Worm (Caenorhabditis elegans) whole organism, young adult: ENCODE measurements around the gene clec-60.
A peak's percentile ranks its signal among the peaks of the same experiment; 100 is the strongest.

Source experiments
- B0035.1 ChIP-seq: sonication (generic microtip); optimal IDR thresholded peaks from 2 replicates; lab custom pipeline; 2016; ENCODE audit warnings: missing genetic modification characterization, mild to moderate bottlenecking, missing compliant biosample characterization, missing genotype, missing genetic modification reagents
- C06A6.2 ChIP-seq: fragments of 200-800 bp; sonication (Bioruptor generic); conservative IDR thresholded peaks from 2 replicates; pipeline ENCODE4 v1.3.6; 2022; ENCODE audit warnings: missing genetic modification characterization, missing compliant biosample characterization
- C17E4.6 ChIP-seq: fragments of 200-800 bp; sonication (Bioruptor generic); IDR thresholded peaks from 2 replicates; pipeline ENCODE4 v1.3.6; 2022; ENCODE audit warnings: missing genetic modification reagents, missing genetic modification characterization, missing compliant biosample characterization
- D2030.7 ChIP-seq: fragments of 200-800 bp; sonication (Bioruptor generic); IDR thresholded peaks from 2 replicates; pipeline ENCODE4 v1.3.6; 2022; ENCODE audit warnings: missing genetic modification reagents, missing genetic modification characterization, missing compliant biosample characterization
- F22D6.2 ChIP-seq: sonication (generic microtip); optimal IDR thresholded peaks from 2 replicates; lab custom pipeline; 2016; ENCODE audit warnings: mild to moderate bottlenecking, missing genetic modification characterization, missing compliant biosample characterization
- F23B12.7 ChIP-seq: sonication (generic microtip); optimal IDR thresholded peaks from 2 replicates; lab custom pipeline; 2017; ENCODE audit warnings: missing genetic modification characterization, mild to moderate bottlenecking, missing compliant biosample characterization, antibody characterized with exemption, moderate library complexity; ENCODE audit not compliant: insufficient read depth
- F52B5.7 ChIP-seq: sonication (generic microtip); optimal IDR thresholded peaks from 2 replicates; lab custom pipeline; 2016; ENCODE audit warnings: mild to moderate bottlenecking, missing genetic modification characterization, missing compliant biosample characterization
- K12H6.12 ChIP-seq: fragments of 200-800 bp; sonication (Bioruptor generic); optimal IDR thresholded peaks from 2 replicates; lab custom pipeline; 2018; ENCODE audit warnings: mild to moderate bottlenecking, missing genetic modification characterization, missing compliant biosample characterization
- T07F8.4 ChIP-seq: sonication (generic microtip); optimal IDR thresholded peaks from 2 replicates; lab custom pipeline; 2016; ENCODE audit warnings: mild to moderate bottlenecking, missing genetic modification characterization, moderate library complexity, missing compliant biosample characterization
- T26A5.8 ChIP-seq: sonication (generic microtip); optimal IDR thresholded peaks from 2 replicates; lab custom pipeline; 2016; ENCODE audit warnings: missing genetic modification characterization, missing compliant biosample characterization
- Y53F4B.3 ChIP-seq: fragments of 200-800 bp; sonication (Bioruptor generic); IDR thresholded peaks from 2 replicates; pipeline ENCODE4 v1.3.6; 2022; ENCODE audit warnings: missing genetic modification reagents, missing genetic modification characterization, missing compliant biosample characterization
- Y56A3A.18 ChIP-seq: fragments of 200-800 bp; sonication (Bioruptor generic); IDR thresholded peaks from 2 replicates; pipeline ENCODE4 v1.3.6; 2022; ENCODE audit warnings: missing genetic modification reagents, missing genetic modification characterization, missing compliant biosample characterization
- Y67H2A.10 ChIP-seq: fragments of 200-800 bp; sonication (Bioruptor generic); conservative IDR thresholded peaks from 2 replicates; pipeline ENCODE4 v1.3.6; 2022; ENCODE audit warnings: missing genetic modification reagents, missing genetic modification characterization, missing compliant biosample characterization
- Y95B8A.8 ChIP-seq: fragments of 200-800 bp; sonication (Bioruptor generic); IDR thresholded peaks from 2 replicates; pipeline ENCODE4 v1.3.6; 2022; ENCODE audit warnings: missing genetic modification reagents, missing genetic modification characterization, missing compliant biosample characterization
- ZK185.1 ChIP-seq: sonication (generic microtip); optimal IDR thresholded peaks from 2 replicates; lab custom pipeline; 2016; ENCODE audit warnings: mild to moderate bottlenecking, missing genetic modification characterization, missing compliant biosample characterization; ENCODE audit not compliant: poor library complexity, severe bottlenecking
- aptf-3 ChIP-seq: fragments of 200-800 bp; sonication (Bioruptor generic); IDR thresholded peaks from 2 replicates; pipeline ENCODE4 v1.3.6; 2022; ENCODE audit warnings: missing genetic modification characterization, missing compliant biosample characterization
- atf-7 ChIP-seq: sonication (generic microtip); optimal IDR thresholded peaks from 2 replicates; lab custom pipeline; 2017; ENCODE audit warnings: mild to moderate bottlenecking, missing genetic modification characterization, missing compliant biosample characterization
- athp-1 ChIP-seq: sonication (generic microtip); optimal IDR thresholded peaks from 2 replicates; lab custom pipeline; 2017; ENCODE audit warnings: mild to moderate bottlenecking, missing genetic modification characterization, missing compliant biosample characterization
- cebp-1 ChIP-seq, 2 experiments: fragments of 200-800 bp in 1 of 2; sonication (Bioruptor generic) in 1 of 2; sonication (generic microtip) in 1 of 2; IDR thresholded peaks in 1 of 2; optimal IDR thresholded peaks in 1 of 2; 2 replicates each; pipeline versions ENCODE4 v1.3.6 to Lab custom; 2017 to 2022; ENCODE audit warnings: missing compliant biosample characterization in 2 of 2, missing genetic modification characterization in 2 of 2, mild to moderate bottlenecking in 1 of 2, missing genetic modification reagents in 1 of 2, moderate library complexity in 1 of 2
- ceh-27 ChIP-seq: fragments of 200-800 bp; sonication (Bioruptor generic); optimal IDR thresholded peaks from 2 replicates; lab custom pipeline; 2018; ENCODE audit warnings: mild to moderate bottlenecking, missing genetic modification characterization, moderate library complexity, missing compliant biosample characterization
- die-1 ChIP-seq: sonication (generic microtip); optimal IDR thresholded peaks from 2 replicates; lab custom pipeline; 2016; ENCODE audit warnings: missing genotype, mild to moderate bottlenecking, missing genetic modification characterization, missing compliant biosample characterization
- dpl-1 ChIP-seq: fragments of 150-350 bp; optimal IDR thresholded peaks from 2 replicates; lab custom pipeline; 2014; ENCODE audit warnings: missing biosample characterization, missing genetic modification reagents, missing genetic modification characterization
- hlh-26 ChIP-seq: fragments of 200-800 bp; sonication (Bioruptor generic); conservative IDR thresholded peaks from 2 replicates; pipeline ENCODE4 v1.3.6; 2022; ENCODE audit warnings: missing genetic modification reagents, missing genetic modification characterization, missing compliant biosample characterization
- hmg-1.2 ChIP-seq: fragments of 200-800 bp; sonication (Bioruptor generic); IDR thresholded peaks from 2 replicates; pipeline ENCODE4 v1.3.6; 2022; ENCODE audit warnings: missing genetic modification reagents, missing genetic modification characterization, missing compliant biosample characterization
- hmg-20 ChIP-seq: fragments of 200-800 bp; sonication (Bioruptor generic); IDR thresholded peaks from 2 replicates; pipeline ENCODE4 v1.3.6; 2022; ENCODE audit warnings: missing genetic modification reagents, missing genetic modification characterization, missing compliant biosample characterization
- hrde-1 ChIP-seq: sonication (generic microtip); optimal IDR thresholded peaks from 2 replicates; lab custom pipeline; 2016; ENCODE audit warnings: missing genetic modification characterization, mild to moderate bottlenecking, missing compliant biosample characterization, moderate library complexity, missing genotype, missing genetic modification reagents, borderline replicate concordance
- hsf-1 ChIP-seq: fragments of 200-800 bp; sonication (Bioruptor generic); IDR thresholded peaks from 2 replicates; pipeline ENCODE4 v1.3.6; 2022; ENCODE audit warnings: missing genetic modification reagents, missing genetic modification characterization, missing compliant biosample characterization
- lag-1 ChIP-seq: fragments of 200-800 bp; sonication (Bioruptor generic); IDR thresholded peaks from 2 replicates; pipeline ENCODE4 v1.3.6; 2022; ENCODE audit warnings: missing genetic modification reagents, missing genetic modification characterization, missing compliant biosample characterization
- lin-35 ChIP-seq, 3 experiments: fragments of 150-350 bp in 2 of 3; sonication (generic microtip) in 1 of 3; optimal IDR thresholded peaks; 2 replicates each; lab custom pipeline; 2014 to 2018; ENCODE audit warnings: missing biosample characterization in 3 of 3, missing genetic modification characterization in 3 of 3, missing genetic modification reagents in 3 of 3
- lin-54 ChIP-seq: fragments of 200-800 bp; sonication (Bioruptor generic); optimal IDR thresholded peaks from 2 replicates; lab custom pipeline; 2018; ENCODE audit warnings: mild to moderate bottlenecking, missing genetic modification characterization, missing compliant biosample characterization
- lir-1 ChIP-seq: fragments of 200-800 bp; sonication (Bioruptor generic); conservative IDR thresholded peaks from 2 replicates; pipeline ENCODE4 v1.3.6; 2022; ENCODE audit warnings: missing genetic modification reagents, missing genetic modification characterization, missing compliant biosample characterization
- madf-3 ChIP-seq: fragments of 200-800 bp; sonication (Bioruptor generic); IDR thresholded peaks from 2 replicates; pipeline ENCODE4 v1.3.6; 2022; ENCODE audit warnings: missing genetic modification reagents, missing genetic modification characterization, missing compliant biosample characterization
- mes-4 ChIP-seq: sonication (generic microtip); optimal IDR thresholded peaks from 2 replicates; lab custom pipeline; 2016; ENCODE audit warnings: missing genotype, missing genetic modification characterization, missing compliant biosample characterization
- nfya-1 ChIP-seq: sonication (generic microtip); optimal IDR thresholded peaks from 2 replicates; lab custom pipeline; 2017; ENCODE audit warnings: antibody characterized with exemption, missing compliant biosample characterization, missing genetic modification characterization, borderline replicate concordance; ENCODE audit not compliant: insufficient read depth
- nhr-120 ChIP-seq: fragments of 200-800 bp; sonication (Bioruptor generic); IDR thresholded peaks from 2 replicates; pipeline ENCODE4 v1.3.6; 2022; ENCODE audit warnings: missing genetic modification characterization, missing compliant biosample characterization
- nhr-80 ChIP-seq: sonication (generic microtip); optimal IDR thresholded peaks from 2 replicates; lab custom pipeline; 2016; ENCODE audit warnings: missing genetic modification characterization, missing compliant biosample characterization
- pha-4 ChIP-seq: fragments of 150-350 bp; sonication (generic microtip); optimal IDR thresholded peaks from 2 replicates; lab custom pipeline; 2014; ENCODE audit warnings: missing biosample characterization, missing genetic modification reagents, missing genetic modification characterization
- rcor-1 ChIP-seq: fragments of 200-800 bp; sonication (Bioruptor generic); IDR thresholded peaks from 2 replicates; pipeline ENCODE4 v1.3.6; 2022; ENCODE audit warnings: missing genetic modification reagents, missing genetic modification characterization, missing compliant biosample characterization
- repo-1 ChIP-seq: sonication (generic microtip); optimal IDR thresholded peaks from 2 replicates; lab custom pipeline; 2017; ENCODE audit warnings: mild to moderate bottlenecking, missing genetic modification characterization, missing compliant biosample characterization
- rpc-1 ChIP-seq, 2 experiments: fragments of 150-350 bp in 1 of 2; sonication (generic microtip) in 1 of 2; optimal IDR thresholded peaks; 2 replicates each; lab custom pipeline; 2014 to 2018; ENCODE audit warnings: missing biosample characterization in 1 of 2, missing genetic modification characterization in 1 of 2, missing genetic modification reagents in 1 of 2, missing genotype in 1 of 2
- snpc-1.1 ChIP-seq: sonication (generic microtip); optimal IDR thresholded peaks from 2 replicates; lab custom pipeline; 2017; ENCODE audit warnings: missing genetic modification characterization, mild to moderate bottlenecking, missing compliant biosample characterization, antibody characterized with exemption, moderate library complexity, missing genotype, missing genetic modification reagents; ENCODE audit not compliant: insufficient read depth
- tbx-9 ChIP-seq: sonication (generic microtip); optimal IDR thresholded peaks from 2 replicates; lab custom pipeline; 2016; ENCODE audit warnings: borderline replicate concordance, missing genetic modification characterization, inconsistent platforms, missing compliant biosample characterization
- zim-3 ChIP-seq: sonication (generic microtip); optimal IDR thresholded peaks from 2 replicates; lab custom pipeline; 2017; ENCODE audit warnings: mild to moderate bottlenecking, missing genetic modification characterization, moderate library complexity, missing compliant biosample characterization
- ztf-26 ChIP-seq: sonication (generic microtip); optimal IDR thresholded peaks from 2 replicates; lab custom pipeline; 2017; ENCODE audit warnings: missing genetic modification characterization, missing compliant biosample characterization
- ztf-3 ChIP-seq: fragments of 200-800 bp; sonication (Bioruptor generic); optimal IDR thresholded peaks from 2 replicates; lab custom pipeline; 2018; ENCODE audit warnings: mild to moderate bottlenecking, missing genetic modification characterization, missing compliant biosample characterization

clec-60 gene

DNA sequence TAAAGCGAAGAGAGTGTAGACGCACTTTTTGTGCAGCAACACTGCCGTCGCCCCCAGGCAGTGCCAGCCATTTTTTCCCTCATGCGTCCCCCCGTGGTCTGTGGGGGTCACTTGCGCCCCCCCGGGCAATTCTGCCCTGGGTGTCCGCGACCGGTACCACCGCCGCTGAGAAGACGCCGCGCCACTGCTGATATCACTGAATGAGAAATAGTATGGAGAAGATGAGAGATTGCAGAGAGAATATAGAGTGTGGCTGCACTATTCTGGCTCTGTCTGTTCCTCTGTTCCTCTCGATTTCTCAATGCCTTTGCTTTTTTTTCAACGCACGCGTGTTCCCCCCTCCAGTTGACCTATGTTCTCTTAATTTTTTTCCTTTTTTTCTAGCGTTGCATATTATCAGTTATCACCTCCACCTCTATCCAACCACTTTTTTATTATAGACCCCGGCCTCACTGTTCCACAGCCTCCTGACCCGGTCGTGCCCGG is 46.0 kb upstream of the clec-60 start, which contains the start of gene mab-10 (continued):
- TF ChIP-seq snpc-1.1 (tag; lab: Kevin White, UChicago) (no peak), rcor-1 (GFP tag; lab: Robert Waterston, UW) (no peak), nhr-120 (GFP tag; lab: Robert Waterston, UW) (no peak), hlh-26 (GFP tag; lab: Robert Waterston, UW) (no peak), K12H6.12 (tag; lab: Kevin White, UChicago) (peak; percentile 44), Y53F4B.3 (GFP tag; lab: Robert Waterston, UW) (no peak), hrde-1 (no peak), C06A6.2 (GFP tag; lab: Robert Waterston, UW) (peak; percentile 42; the same call in 1 of the 2 replicates), C17E4.6 (no peak), athp-1 (tag; lab: Kevin White, UChicago) (peak; percentile 30), ceh-27 (GFP tag; lab: Kevin White, UChicago) (peak; percentile 35), hsf-1 (GFP tag; lab: Robert Waterston, UW) (no peak), hmg-20 (no peak), die-1 (tag; lab: Kevin White, UChicago) (peak; percentile 29), lir-1 (GFP tag; lab: Robert Waterston, UW) (no peak), F52B5.7 (peak; percentile 30), madf-3 (GFP tag; lab: Robert Waterston, UW) (no peak), cebp-1 (GFP tag; IDR thresholded peaks at IDR 0.05; lab: Robert Waterston, UW) (no peak), cebp-1 (tag; optimal IDR thresholded peaks at IDR 0.05; lab: Kevin White, UChicago) (peak; percentile 66), ztf-26 (tag; lab: Kevin White, UChicago) (peak; percentile 64), D2030.7 (0 out of 2 replicates have a peak, but pooled peaks have one; percentile 10), Y67H2A.10 (GFP tag; lab: Robert Waterston, UW) (no peak)

DNA sequence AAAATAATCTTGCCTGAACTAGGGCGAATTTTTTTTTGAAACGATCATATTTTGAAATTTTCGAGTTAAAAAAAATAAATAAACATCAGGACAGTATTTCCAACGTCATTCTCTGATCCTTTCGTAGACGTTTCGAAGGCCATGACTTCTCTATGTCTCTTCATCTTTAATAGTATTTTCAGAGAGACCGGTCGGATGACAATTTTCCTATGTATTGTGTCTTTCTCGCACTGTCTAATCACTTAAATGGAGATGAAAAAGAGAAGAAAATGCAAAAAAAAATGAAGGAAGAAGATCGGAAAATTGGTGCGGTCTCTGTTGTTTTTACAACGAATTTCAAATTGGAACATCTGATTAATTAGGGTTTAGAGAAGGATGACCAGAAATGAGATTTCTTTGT is 43.5 kb upstream of the clec-60 start:
- TF ChIP-seq aptf-3 = no peak
- TF ChIP-seq T07F8.4 (tag; lab: Kevin White, UChicago) = no peak
- no peak for TF ChIP-seq ZK185.1 (tag; lab: Kevin White, UChicago)
- TF ChIP-seq tbx-9 = no peak
- no peak for TF ChIP-seq B0035.1 (tag; lab: Kevin White, UChicago)
- TF ChIP-seq dpl-1 (GFP tag; lab: Kevin White, UChicago) = no peak
- TF ChIP-seq nhr-80 (tag; lab: Kevin White, UChicago) = no peak
- no peak for TF ChIP-seq Y56A3A.18 (GFP tag; lab: Robert Waterston, UW)
- TF ChIP-seq Y95B8A.8 (GFP tag; lab: Robert Waterston, UW) = no peak
- TF ChIP-seq T26A5.8 (tag; lab: Kevin White, UChicago) = no peak
- no peak for TF ChIP-seq hsf-1 (GFP tag; lab: Robert Waterston, UW)
- TF ChIP-seq ztf-3 (GFP tag; lab: Kevin White, UChicago) = no peak
- no peak for TF ChIP-seq rpc-1 (optimal IDR thresholded peaks at IDR 0.05; lab: Kevin White, UChicago)
- TF ChIP-seq rpc-1 (tag; optimal IDR thresholded peaks at IDR 0.05; lab: Kevin White, UChicago) = no peak
- TF ChIP-seq rcor-1 (GFP tag; lab: Robert Waterston, UW) = no peak
- TF ChIP-seq, all 124 proteins: peak for 0

ce11 chrII:10524374-10524773 is 42.7 kb upstream of the clec-60 start, which contains the start of gene F59B10.6:
F59B10.6 (minus strand) TSS chrII:10524474.
- TF ChIP-seq lin-54 (GFP tag; lab: Kevin White, UChicago) (no peak), hmg-1.2 (GFP tag; lab: Robert Waterston, UW) (no peak), lin-35 (GFP tag; optimal IDR thresholded peaks at IDR 0.05; lab: Kevin White, UChicago) (no peak), zim-3 (tag; lab: Kevin White, UChicago) (no peak), nfya-1 (tag; lab: Kevin White, UChicago) (no peak), F22D6.2 (no peak), hmg-20 (no peak), atf-7 (tag; lab: Kevin White, UChicago) (no peak), mes-4 (tag; lab: Kevin White, UChicago) (no peak), repo-1 (tag; lab: Kevin White, UChicago) (no peak), tbx-9 (no peak), nhr-120 (GFP tag; lab: Robert Waterston, UW) (no peak), lag-1 (no peak), F23B12.7 (tag; lab: Kevin White, UChicago) (no peak), pha-4 (tag; lab: Kevin White, UChicago) (no peak)
